Worm (Caenorhabditis elegans) whole organism, young adult: Measurements from ENCODE around the gene F26H11.8.

ENCODE experiments used
- B0019.2 ChIP-seq: fragments of 200-800 bp; sonication (Bioruptor generic); conservative IDR thresholded peaks from 2 replicates; pipeline ENCODE4 v1.3.6; 2022; ENCODE audit warnings: missing genetic modification reagents, missing genetic modification characterization, missing compliant biosample characterization
- B0035.1 ChIP-seq: sonication (generic microtip); optimal IDR thresholded peaks from 2 replicates; lab custom pipeline; 2016; ENCODE audit warnings: missing genetic modification characterization, mild to moderate bottlenecking, missing compliant biosample characterization, missing genotype, missing genetic modification reagents
- F22D6.2 ChIP-seq: sonication (generic microtip); optimal IDR thresholded peaks from 2 replicates; lab custom pipeline; 2016; ENCODE audit warnings: mild to moderate bottlenecking, missing genetic modification characterization, missing compliant biosample characterization
- F39B2.1 ChIP-seq: fragments of 200-800 bp; sonication (Bioruptor generic); IDR thresholded peaks from 2 replicates; pipeline ENCODE4 v1.3.6; 2022; ENCODE audit warnings: missing genetic modification reagents, missing genetic modification characterization, missing compliant biosample characterization
- F52B5.7 ChIP-seq: sonication (generic microtip); optimal IDR thresholded peaks from 2 replicates; lab custom pipeline; 2016; ENCODE audit warnings: mild to moderate bottlenecking, missing genetic modification characterization, missing compliant biosample characterization
- F55B11.4 ChIP-seq: sonication (generic microtip); optimal IDR thresholded peaks from 2 replicates; lab custom pipeline; 2016; ENCODE audit warnings: missing compliant biosample characterization, missing genetic modification characterization, borderline replicate concordance; ENCODE audit not compliant: insufficient read depth
- F57A8.1 ChIP-seq: fragments of 200-800 bp; sonication (Bioruptor generic); optimal IDR thresholded peaks from 2 replicates; lab custom pipeline; 2018; ENCODE audit warnings: mild to moderate bottlenecking, missing genetic modification characterization, moderate library complexity, missing compliant biosample characterization
- F57C9.4 ChIP-seq: sonication (generic microtip); optimal IDR thresholded peaks from 2 replicates; lab custom pipeline; 2017; ENCODE audit warnings: mild to moderate bottlenecking, missing genetic modification characterization, missing compliant biosample characterization
- K11D2.4 ChIP-seq: fragments of 200-800 bp; sonication (Bioruptor generic); IDR thresholded peaks from 2 replicates; pipeline ENCODE4 v1.3.6; 2022; ENCODE audit warnings: missing genetic modification reagents, missing genetic modification characterization, missing compliant biosample characterization
- K12H6.12 ChIP-seq: fragments of 200-800 bp; sonication (Bioruptor generic); optimal IDR thresholded peaks from 2 replicates; lab custom pipeline; 2018; ENCODE audit warnings: mild to moderate bottlenecking, missing genetic modification characterization, missing compliant biosample characterization
- akir-1 ChIP-seq: fragments of 200-800 bp; sonication (Bioruptor generic); optimal IDR thresholded peaks from 2 replicates; lab custom pipeline; 2018; ENCODE audit warnings: mild to moderate bottlenecking, missing genetic modification characterization, moderate library complexity, missing compliant biosample characterization
- ama-1 ChIP-seq, 3 experiments: fragments of 150-350 bp in 1 of 3; sonication (generic microtip) in 2 of 3; optimal IDR thresholded peaks; 2 replicates each; lab custom pipeline; 2014 to 2018; ENCODE audit warnings: missing biosample characterization in 2 of 3, missing genetic modification characterization in 2 of 3, missing genetic modification reagents in 2 of 3
- aptf-2 ChIP-seq: fragments of 200-800 bp; sonication (Bioruptor generic); conservative IDR thresholded peaks from 2 replicates; pipeline ENCODE4 v1.3.6; 2022; ENCODE audit warnings: missing genetic modification reagents, missing genetic modification characterization, missing compliant biosample characterization
- attf-3 ChIP-seq: fragments of 200-800 bp; sonication (Bioruptor generic); conservative IDR thresholded peaks from 2 replicates; pipeline ENCODE4 v1.3.6; 2022; ENCODE audit warnings: missing genetic modification reagents, missing genetic modification characterization, missing compliant biosample characterization
- attf-5 ChIP-seq: fragments of 200-800 bp; sonication (Bioruptor generic); optimal IDR thresholded peaks from 2 replicates; lab custom pipeline; 2018; ENCODE audit warnings: mild to moderate bottlenecking, missing genetic modification characterization, missing compliant biosample characterization
- bed-1 ChIP-seq: fragments of 200-800 bp; sonication (Bioruptor generic); IDR thresholded peaks from 2 replicates; pipeline ENCODE4 v1.3.6; 2022; ENCODE audit warnings: missing genetic modification reagents, missing genetic modification characterization, missing compliant biosample characterization
- ceh-58 ChIP-seq: fragments of 200-800 bp; sonication (Bioruptor generic); IDR thresholded peaks from 2 replicates; pipeline ENCODE4 v1.3.6; 2022; ENCODE audit warnings: missing genetic modification characterization, missing compliant biosample characterization
- ceh-79 ChIP-seq: sonication (generic microtip); optimal IDR thresholded peaks from 2 replicates; lab custom pipeline; 2017; ENCODE audit warnings: mild to moderate bottlenecking, missing genetic modification characterization, missing compliant biosample characterization
- chd-7 ChIP-seq: sonication (generic microtip); optimal IDR thresholded peaks from 2 replicates; lab custom pipeline; 2016; ENCODE audit warnings: mild to moderate bottlenecking, missing genetic modification characterization, moderate library complexity, missing compliant biosample characterization
- die-1 ChIP-seq: sonication (generic microtip); optimal IDR thresholded peaks from 2 replicates; lab custom pipeline; 2016; ENCODE audit warnings: missing genotype, mild to moderate bottlenecking, missing genetic modification characterization, missing compliant biosample characterization
- dpff-1 ChIP-seq: sonication (generic microtip); optimal IDR thresholded peaks from 2 replicates; lab custom pipeline; 2017; ENCODE audit warnings: mild to moderate bottlenecking, missing genetic modification characterization, missing compliant biosample characterization
- dpl-1 ChIP-seq: fragments of 150-350 bp; optimal IDR thresholded peaks from 2 replicates; lab custom pipeline; 2014; ENCODE audit warnings: missing biosample characterization, missing genetic modification reagents, missing genetic modification characterization
- egrh-3 ChIP-seq: fragments of 200-800 bp; sonication (Bioruptor generic); IDR thresholded peaks from 2 replicates; pipeline ENCODE4 v1.3.6; 2022; ENCODE audit warnings: missing genetic modification reagents, missing genetic modification characterization, missing compliant biosample characterization
- hlh-26 ChIP-seq: fragments of 200-800 bp; sonication (Bioruptor generic); conservative IDR thresholded peaks from 2 replicates; pipeline ENCODE4 v1.3.6; 2022; ENCODE audit warnings: missing genetic modification reagents, missing genetic modification characterization, missing compliant biosample characterization
- hmg-1.2 ChIP-seq: fragments of 200-800 bp; sonication (Bioruptor generic); IDR thresholded peaks from 2 replicates; pipeline ENCODE4 v1.3.6; 2022; ENCODE audit warnings: missing genetic modification reagents, missing genetic modification characterization, missing compliant biosample characterization
- let-607 ChIP-seq, 2 experiments: fragments of 200-800 bp in 1 of 2; sonication (Bioruptor generic) in 1 of 2; sonication (generic microtip) in 1 of 2; optimal IDR thresholded peaks; 2 replicates each; lab custom pipeline; 2016 to 2018; ENCODE audit warnings: mild to moderate bottlenecking in 2 of 2, missing compliant biosample characterization in 2 of 2, missing genetic modification characterization in 2 of 2, moderate library complexity in 2 of 2, missing genotype in 1 of 2
- lin-26 ChIP-seq: fragments of 200-800 bp; sonication (Bioruptor generic); IDR thresholded peaks from 2 replicates; pipeline ENCODE4 v1.3.6; 2022; ENCODE audit warnings: missing genetic modification reagents, missing genetic modification characterization, missing compliant biosample characterization
- madf-10 ChIP-seq: sonication (generic microtip); optimal IDR thresholded peaks from 2 replicates; lab custom pipeline; 2016; ENCODE audit warnings: mild to moderate bottlenecking, missing genetic modification characterization, missing compliant biosample characterization
- madf-8 ChIP-seq: fragments of 200-800 bp; sonication (Bioruptor generic); conservative IDR thresholded peaks from 2 replicates; pipeline ENCODE4 v1.3.6; 2022; ENCODE audit warnings: missing genetic modification reagents, missing genetic modification characterization, missing compliant biosample characterization
- nhr-179 ChIP-seq: sonication (generic microtip); optimal IDR thresholded peaks from 2 replicates; lab custom pipeline; 2016; ENCODE audit warnings: mild to moderate bottlenecking, missing genetic modification characterization, missing compliant biosample characterization
- pha-4 ChIP-seq: fragments of 150-350 bp; sonication (generic microtip); optimal IDR thresholded peaks from 2 replicates; lab custom pipeline; 2014; ENCODE audit warnings: missing biosample characterization, missing genetic modification reagents, missing genetic modification characterization
- rpc-1 ChIP-seq, 2 experiments: fragments of 150-350 bp in 1 of 2; sonication (generic microtip) in 1 of 2; optimal IDR thresholded peaks; 2 replicates each; lab custom pipeline; 2014 to 2018; ENCODE audit warnings: missing biosample characterization in 1 of 2, missing genetic modification characterization in 1 of 2, missing genetic modification reagents in 1 of 2, missing genotype in 1 of 2
- sdz-38 ChIP-seq: sonication (generic microtip); optimal IDR thresholded peaks from 2 replicates; lab custom pipeline; 2016; ENCODE audit warnings: missing genotype, missing genetic modification characterization, missing compliant biosample characterization
- sea-2 ChIP-seq: fragments of 200-800 bp; sonication (Bioruptor generic); IDR thresholded peaks from 2 replicates; pipeline ENCODE4 v1.3.6; 2022; ENCODE audit warnings: missing genetic modification characterization, missing compliant biosample characterization
- snpc-3.4 ChIP-seq: sonication (generic microtip); optimal IDR thresholded peaks from 2 replicates; lab custom pipeline; 2017; ENCODE audit warnings: missing genetic modification characterization, mild to moderate bottlenecking, missing compliant biosample characterization, antibody characterized with exemption, moderate library complexity, missing genotype, missing genetic modification reagents
- snpc-4 ChIP-seq, 5 experiments: fragments of 150-350 bp in 1 of 5; sonication (generic microtip) in 4 of 5; optimal IDR thresholded peaks; 2 replicates each; lab custom pipeline; 2014 to 2018; ENCODE audit warnings: missing genetic modification characterization in 5 of 5, missing biosample characterization in 3 of 5, antibody characterized with exemption in 2 of 5, mild to moderate bottlenecking in 2 of 5, missing compliant biosample characterization in 2 of 5, missing genotype in 2 of 5, moderate library complexity in 2 of 5, missing genetic modification reagents in 1 of 5
- tlf-1 ChIP-seq: fragments of 200-800 bp; sonication (Bioruptor generic); optimal IDR thresholded peaks from 2 replicates; lab custom pipeline; 2018; ENCODE audit warnings: mild to moderate bottlenecking, missing genetic modification characterization, missing compliant biosample characterization
- unc-130 ChIP-seq: sonication (generic microtip); optimal IDR thresholded peaks from 2 replicates; lab custom pipeline; 2016; ENCODE audit warnings: missing genetic modification reagents, missing genetic modification characterization, missing compliant biosample characterization
- unc-62 ChIP-seq: fragments of 150-350 bp; optimal IDR thresholded peaks from 2 replicates; lab custom pipeline; 2014; ENCODE audit warnings: missing biosample characterization, missing genetic modification reagents, missing genetic modification characterization
- zfh-2 ChIP-seq: fragments of 200-800 bp; sonication (Bioruptor generic); conservative IDR thresholded peaks from 2 replicates; pipeline ENCODE4 v1.3.6; 2022; ENCODE audit warnings: missing genetic modification reagents, missing genetic modification characterization, missing compliant biosample characterization
- ztf-26 ChIP-seq: sonication (generic microtip); optimal IDR thresholded peaks from 2 replicates; lab custom pipeline; 2017; ENCODE audit warnings: missing genetic modification characterization, missing compliant biosample characterization
- ztf-28 ChIP-seq: fragments of 200-800 bp; sonication (Bioruptor generic); IDR thresholded peaks from 2 replicates; pipeline ENCODE4 v1.3.6; 2022; ENCODE audit warnings: missing genetic modification reagents, missing genetic modification characterization, missing compliant biosample characterization
- ztf-6 ChIP-seq: fragments of 200-800 bp; sonication (Bioruptor generic); IDR thresholded peaks from 2 replicates; pipeline ENCODE4 v1.3.6; 2022; ENCODE audit warnings: missing genetic modification reagents, missing genetic modification characterization, missing compliant biosample characterization

The F26H11.8 gene

DNA sequence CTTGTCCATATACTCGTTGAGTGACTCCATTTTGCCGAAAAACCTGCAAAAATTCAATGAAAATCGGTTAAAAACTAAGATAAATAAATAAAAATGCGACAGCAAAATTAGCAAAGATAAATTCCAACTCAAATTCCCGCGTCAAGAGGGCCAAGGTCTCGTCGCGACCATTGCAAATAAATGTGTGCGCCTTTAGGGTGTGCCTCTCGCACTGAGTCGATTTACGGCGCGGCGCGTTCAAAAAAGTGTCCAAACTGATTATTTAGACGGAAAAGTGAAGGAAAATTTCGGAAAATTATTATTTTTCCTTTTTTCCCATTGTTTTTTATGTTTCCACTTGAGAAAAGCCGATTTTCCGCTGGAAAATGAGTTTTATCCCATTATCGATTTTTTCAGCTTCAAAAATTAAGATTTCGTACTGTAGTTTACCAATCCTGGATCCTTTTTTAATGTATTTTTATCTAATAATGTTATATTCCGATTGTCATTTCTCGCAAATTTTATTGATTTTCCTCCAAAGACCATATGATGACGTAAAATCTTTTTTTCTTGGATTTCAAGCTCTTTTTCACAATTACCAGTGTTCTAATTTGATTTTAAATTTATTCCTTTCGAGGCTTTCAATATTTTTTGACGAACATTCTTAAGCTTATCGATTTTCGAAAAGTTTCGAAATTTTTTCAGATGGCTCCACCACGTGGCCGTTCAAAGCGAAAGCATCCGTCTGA, 1.9 kb downstream of the F26H11.8 start, which contains the start of the genes kbp-3 and nurf-1 (continued):
- TF ChIP-seq akir-1 (GFP tag; lab: Kevin White, UChicago) (no peak), sea-2 (no peak), F39B2.1 (GFP tag; lab: Robert Waterston, UW) (no peak), nhr-179 (tag; lab: Kevin White, UChicago) (no peak), B0019.2 (GFP tag; lab: Robert Waterston, UW) (no peak), madf-8 (GFP tag; lab: Robert Waterston, UW) (no peak)

DNA sequence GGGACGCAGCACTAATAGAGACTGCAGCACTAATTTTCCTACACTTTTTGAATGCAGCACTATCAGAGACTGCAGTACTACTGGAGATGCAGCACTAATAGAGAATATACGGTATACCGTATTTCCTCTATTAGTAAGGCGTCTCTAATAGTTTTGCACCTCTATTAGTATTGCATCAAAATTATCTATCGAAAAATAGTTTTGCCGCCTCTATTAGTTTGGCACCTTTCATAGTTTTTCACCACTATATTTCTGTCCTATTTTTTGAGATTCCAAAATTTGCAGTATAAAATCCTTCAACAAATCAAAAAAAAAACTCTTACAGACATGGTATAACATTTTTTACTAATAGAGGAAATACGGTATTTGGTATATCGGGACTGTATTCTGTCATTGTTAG, 5.5 kb downstream of the F26H11.8 start:
- TF ChIP-seq ztf-28 (GFP tag; lab: Robert Waterston, UW) = no peak
- TF ChIP-seq K11D2.4 (GFP tag; lab: Robert Waterston, UW) = no peak
- no peak for TF ChIP-seq zfh-2 (GFP tag; lab: Robert Waterston, UW)
- TF ChIP-seq F22D6.2 = no peak
- no peak for TF ChIP-seq ztf-6 (GFP tag; lab: Robert Waterston, UW)
- TF ChIP-seq lin-26 (GFP tag; lab: Robert Waterston, UW) = no peak
- no peak for TF ChIP-seq sea-2
- no peak for TF ChIP-seq F55B11.4 (tag; lab: Kevin White, UChicago)
- TF ChIP-seq unc-130 (GFP tag; lab: Kevin White, UChicago) = no peak
- TF ChIP-seq ztf-26 (tag; lab: Kevin White, UChicago) = no peak
- TF ChIP-seq aptf-2 (GFP tag; lab: Robert Waterston, UW) = no peak
- no peak for TF ChIP-seq attf-3 (GFP tag; lab: Robert Waterston, UW)
- no peak for TF ChIP-seq F57C9.4
- no peak for TF ChIP-seq pha-4
- no peak for TF ChIP-seq sdz-38 (tag; lab: Kevin White, UChicago)
- no peak for TF ChIP-seq attf-5 (GFP tag; lab: Kevin White, UChicago)
- TF ChIP-seq dpl-1 (GFP tag; lab: Kevin White, UChicago) = no peak
- no peak for TF ChIP-seq F57A8.1 (GFP tag; lab: Kevin White, UChicago)
- TF ChIP-seq madf-10 (tag; lab: Kevin White, UChicago) = no peak
- TF ChIP-seq, all 124 proteins: peak for 0

DNA sequence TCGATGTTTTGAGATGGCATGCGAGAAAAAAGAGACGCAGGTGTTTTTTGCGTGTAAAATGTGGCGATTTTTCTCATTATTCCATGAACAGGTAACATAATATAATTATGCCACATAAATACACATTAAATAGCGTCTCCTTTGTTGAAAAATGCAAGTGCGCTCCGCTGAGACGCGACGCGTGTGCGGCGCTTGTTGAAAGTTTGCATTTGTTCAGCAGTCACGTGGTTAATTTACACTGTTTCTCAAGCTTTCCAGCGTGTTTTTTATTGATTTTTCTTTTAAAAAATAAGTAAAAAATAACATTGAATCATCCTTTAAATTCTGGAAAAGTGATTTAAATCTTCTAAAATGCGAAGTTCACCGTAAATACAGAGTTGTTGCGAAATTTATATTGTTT, 11.3 kb downstream of the F26H11.8 start:
- TF ChIP-seq bed-1 (GFP tag; lab: Robert Waterston, UW) (no peak), hlh-26 (GFP tag; lab: Robert Waterston, UW) (no peak), egrh-3 (no peak), attf-3 (GFP tag; lab: Robert Waterston, UW) (no peak), nhr-179 (tag; lab: Kevin White, UChicago) (no peak), madf-8 (GFP tag; lab: Robert Waterston, UW) (no peak), F52B5.7 (tag; lab: Kevin White, UChicago) (no peak), ama-1 (optimal IDR thresholded peaks at IDR 0.05; lab: Kevin White, UChicago) (no peak), ama-1 (GFP tag; optimal IDR thresholded peaks at IDR 0.05; lab: Kevin White, UChicago) (peak in 1 of 2 experiments; percentile 5), let-607 (tag; optimal IDR thresholded peaks at IDR 0.05; lab: Kevin White, UChicago) (peak; percentile 80 to 87), ceh-79 (tag; lab: Kevin White, UChicago) (no peak), chd-7 (tag; lab: Kevin White, UChicago) (no peak), rpc-1 (optimal IDR thresholded peaks at IDR 0.05; lab: Kevin White, UChicago) (no peak), rpc-1 (tag; optimal IDR thresholded peaks at IDR 0.05; lab: Kevin White, UChicago) (no peak), snpc-4 (GFP tag; optimal IDR thresholded peaks at IDR 0.05; lab: Kevin White, UChicago) (no peak), snpc-4 (tag; optimal IDR thresholded peaks at IDR 0.05; lab: Kevin White, UChicago) (peak; percentile 45 to 65 (median 51)), aptf-2 (GFP tag; lab: Robert Waterston, UW) (no peak), snpc-3.4 (tag; lab: Kevin White, UChicago) (peak; percentile 15), die-1 (tag; lab: Kevin White, UChicago) (no peak), unc-62 (GFP tag; lab: Kevin White, UChicago) (no peak), B0035.1 (no peak), ceh-58 (GFP tag; lab: Robert Waterston, UW) (no peak), hmg-1.2 (GFP tag; lab: Robert Waterston, UW) (peak; percentile 54), K12H6.12 (tag; lab: Kevin White, UChicago) (peak; percentile 58), tlf-1 (GFP tag; lab: Kevin White, UChicago) (peak; percentile 34), pha-4 (no peak), attf-5 (GFP tag; lab: Kevin White, UChicago) (peak; percentile 94), dpff-1 (tag; lab: Kevin White, UChicago) (no peak)
